Fruit fly (Drosophila melanogaster) whole organism, pupa: ENCODE data around the gene CG3902.

Experiments used
- CG10348 ChIP-seq: fragments of 200-800 bp; sonication (Bioruptor generic); IDR thresholded peaks from 2 replicates; pipeline ENCODE4 v1.3.6; 2022; ENCODE audit warnings: missing biosample characterization, missing genetic modification characterization
- CG12605 ChIP-seq: fragments of 200-800 bp; sonication (Bioruptor generic); IDR thresholded peaks from 2 replicates; pipeline ENCODE4 v1.3.6; 2022; ENCODE audit warnings: missing biosample characterization, missing genetic modification characterization
- CG13204 ChIP-seq: fragments of 200-800 bp; sonication (Bioruptor generic); optimal IDR thresholded peaks from 2 replicates; lab custom pipeline; 2018; ENCODE audit warnings: missing biosample characterization, mild to moderate bottlenecking, missing genetic modification characterization, moderate library complexity
- CG14655 ChIP-seq: fragments of 200-800 bp; sonication (Bioruptor generic); optimal IDR thresholded peaks from 3 replicates; lab custom pipeline; 2017; ENCODE audit warnings: mild to moderate bottlenecking, missing biosample characterization, missing genetic modification reagents, missing genetic modification characterization
- CG15710 ChIP-seq: fragments of 200-800 bp; sonication (Bioruptor generic); optimal IDR thresholded peaks from 2 replicates; lab custom pipeline; 2018; ENCODE audit warnings: missing biosample characterization, mild to moderate bottlenecking, missing genetic modification characterization, moderate library complexity
- CG17806 ChIP-seq: fragments of 200-800 bp; sonication (Bioruptor generic); optimal IDR thresholded peaks from 2 replicates; lab custom pipeline; 2018; ENCODE audit warnings: missing biosample characterization, mild to moderate bottlenecking, missing genetic modification characterization, moderate library complexity
- CG32121 ChIP-seq: fragments of 200-800 bp; sonication (Bioruptor generic); IDR thresholded peaks from 2 replicates; pipeline ENCODE4 v1.3.6; 2022; ENCODE audit warnings: missing biosample characterization, missing genetic modification characterization
- CG34367 ChIP-seq: fragments of 200-800 bp; sonication (Bioruptor generic); optimal IDR thresholded peaks from 2 replicates; lab custom pipeline; 2018; ENCODE audit warnings: missing biosample characterization, mild to moderate bottlenecking, missing genetic modification characterization
- CG4496 ChIP-seq: fragments of 200-800 bp; sonication (Bioruptor generic); IDR thresholded peaks from 3 replicates; pipeline ENCODE4 v1.3.6; 2022; ENCODE audit warnings: missing biosample characterization, missing genetic modification characterization
- CG8159 ChIP-seq: fragments of 200-800 bp; sonication (Bioruptor generic); optimal IDR thresholded peaks from 3 replicates; lab custom pipeline; 2018; ENCODE audit warnings: missing biosample characterization, mild to moderate bottlenecking, missing genetic modification characterization, moderate library complexity
- CG8301 ChIP-seq: fragments of 200-800 bp; sonication (Bioruptor generic); optimal IDR thresholded peaks from 2 replicates; lab custom pipeline; 2018; ENCODE audit warnings: missing biosample characterization, mild to moderate bottlenecking, missing genetic modification characterization
- CG9948 ChIP-seq: fragments of 200-800 bp; sonication (Bioruptor generic); optimal IDR thresholded peaks from 2 replicates; lab custom pipeline; 2018; ENCODE audit warnings: missing biosample characterization, mild to moderate bottlenecking, missing genetic modification characterization, moderate library complexity
- D1 ChIP-seq: fragments of 200-800 bp; sonication (Bioruptor generic); optimal IDR thresholded peaks from 2 replicates; lab custom pipeline; 2018; ENCODE audit warnings: missing biosample characterization, mild to moderate bottlenecking, missing genetic modification characterization, moderate library complexity
- Ets98B ChIP-seq: fragments of 200-800 bp; sonication (Bioruptor generic); IDR thresholded peaks from 2 replicates; pipeline ENCODE4 v1.3.6; 2022; ENCODE audit warnings: missing biosample characterization, missing genetic modification characterization
- Pif1A ChIP-seq: fragments of 200-800 bp; sonication (Bioruptor generic); optimal IDR thresholded peaks from 3 replicates; lab custom pipeline; 2016; ENCODE audit warnings: missing biosample characterization, missing genetic modification characterization
- Pif1B ChIP-seq: fragments of 200-800 bp; sonication (Bioruptor generic); optimal IDR thresholded peaks from 3 replicates; lab custom pipeline; 2016; ENCODE audit warnings: missing biosample characterization, missing genetic modification characterization
- Snoo ChIP-seq: fragments of 200-800 bp; sonication (Bioruptor generic); optimal IDR thresholded peaks from 3 replicates; lab custom pipeline; 2017; ENCODE audit warnings: missing biosample characterization, mild to moderate bottlenecking, missing genetic modification characterization, inconsistent platforms
- fd96Ca ChIP-seq: fragments of 200-800 bp; sonication (Bioruptor generic); IDR thresholded peaks from 3 replicates; pipeline ENCODE4 v1.3.6; 2022; ENCODE audit warnings: missing biosample characterization, missing genetic modification characterization
- gl ChIP-seq: fragments of 200-800 bp; sonication (Bioruptor generic); optimal IDR thresholded peaks from 2 replicates; lab custom pipeline; 2018; ENCODE audit warnings: missing biosample characterization, mild to moderate bottlenecking, missing genetic modification characterization
- rn ChIP-seq: fragments of 200-800 bp; sonication (Bioruptor generic); IDR thresholded peaks from 2 replicates; pipeline ENCODE4 v1.3.6; 2022; ENCODE audit warnings: missing biosample characterization, missing genetic modification characterization

The CG3902 gene

dm6 chr3L:18917281-18917680 is 19.2 kb upstream of the CG3902 start, which contains the start of gene CG6839:
CG6839 (plus strand) TSS chr3L:18917581.
- TF ChIP-seq CG34367 (tag; lab: Kevin White, UChicago) (no peak), CG10348 (GFP tag; lab: Robert Waterston, UW) (no peak), Snoo (tag; lab: Kevin White, UChicago) (no peak), fd96Ca (no peak), CG32121 (GFP tag; lab: Robert Waterston, UW) (no peak), CG4496 (no peak), CG14655 (GFP tag; lab: Kevin White, UChicago) (no peak), CG17806 (no peak), Pif1B (no peak)

dm6 chr3L:18916466-18916865 is 18.4 kb upstream of the CG3902 start:
- no peak for TF ChIP-seq CG8159 (tag; lab: Kevin White, UChicago)

- TF ChIP-seq CG8159 (tag; lab: Kevin White, UChicago) (no peak), CG4496 (no peak)
These were observed 16.1 kb upstream of the CG3902 start, which contains the start of gene COX6AL2 for dm6 chr3L:18914100-18914683. COX6AL2 (minus strand) TSS chr3L:18914150.

- TF ChIP-seq CG8159 (tag; lab: Kevin White, UChicago), result no peak
These were observed 13.0 kb upstream of the CG3902 start, which contains the start of gene Ir75d for dm6 chr3L:18911082-18911481. Ir75d (minus strand) TSS chr3L:18911182.

- TF ChIP-seq D1 (tag; lab: Kevin White, UChicago) (no peak), fd96Ca (no peak), Ets98B (no peak), CG8301 (no peak), Snoo (tag; lab: Kevin White, UChicago) (no peak), CG9948 (tag; lab: Kevin White, UChicago) (no peak), CG10348 (GFP tag; lab: Robert Waterston, UW) (no peak), CG15710 (tag; lab: Kevin White, UChicago) (no peak), Pif1A (GFP tag; lab: Kevin White, UChicago) (no peak), CG4496 (no peak), CG17806 (no peak), CG14655 (GFP tag; lab: Kevin White, UChicago) (no peak)
- TF ChIP-seq, all 21 proteins: peak for 0
These were observed 6.9 kb upstream of the CG3902 start, which contains the start of the genes CSN1b and Prp6 for dm6 chr3L:18904772-18905601. CSN1b (minus strand) TSS chr3L:18904930. Prp6 (plus strand) TSS chr3L:18905372.

dm6 chr3L:18901411-18901810 is 3.3 kb upstream of the CG3902 start, which contains the start of the genes arx and CG6843:
arx (minus strand) TSS chr3L:18901554.
CG6843 (plus strand) TSS chr3L:18901594.
- TF ChIP-seq CG4496, result no peak
- no peak for TF ChIP-seq CG34367 (tag; lab: Kevin White, UChicago)
- no peak for TF ChIP-seq CG32121 (GFP tag; lab: Robert Waterston, UW)
- no peak for TF ChIP-seq fd96Ca
- TF ChIP-seq rn (GFP tag; lab: Robert Waterston, UW), result no peak
- TF ChIP-seq Snoo (tag; lab: Kevin White, UChicago), result no peak
- no peak for TF ChIP-seq CG9948 (tag; lab: Kevin White, UChicago)
- TF ChIP-seq Pif1B, result no peak
- TF ChIP-seq CG12605 (GFP tag; lab: Robert Waterston, UW), result no peak
- TF ChIP-seq CG14655 (GFP tag; lab: Kevin White, UChicago), result no peak
- TF ChIP-seq Pif1A (GFP tag; lab: Kevin White, UChicago), result no peak
- TF ChIP-seq D1 (tag; lab: Kevin White, UChicago), result no peak
- TF ChIP-seq Ets98B, result no peak
- TF ChIP-seq gl (tag; lab: Kevin White, UChicago), result no peak
- TF ChIP-seq CG17806, result no peak
- no peak for TF ChIP-seq CG10348 (GFP tag; lab: Robert Waterston, UW)
- TF ChIP-seq, all 21 proteins: peak for 0

- TF ChIP-seq gl (tag; lab: Kevin White, UChicago), result peak; percentile 33
- peak; percentile 27; the same call in 1 of the 2 replicates for TF ChIP-seq CG32121 (GFP tag; lab: Robert Waterston, UW)
- TF ChIP-seq CG9948 (tag; lab: Kevin White, UChicago), result peak; percentile 20
- TF ChIP-seq CG4496, result 0 out of 3 replicates have a peak, but pooled peaks have one; percentile 16
- TF ChIP-seq CG13204 (GFP tag; lab: Kevin White, UChicago), result no peak
- TF ChIP-seq CG15710 (tag; lab: Kevin White, UChicago), result peak; percentile 65
- peak; percentile 54 for TF ChIP-seq CG8159 (tag; lab: Kevin White, UChicago)
- peak; percentile 32; the same call in 1 of the 2 replicates for TF ChIP-seq CG12605 (GFP tag; lab: Robert Waterston, UW)
- no peak for TF ChIP-seq Pif1A (GFP tag; lab: Kevin White, UChicago)
- TF ChIP-seq CG17806, result peak; percentile 23
- peak; percentile 51 for TF ChIP-seq Snoo (tag; lab: Kevin White, UChicago)
- peak; percentile 32 for TF ChIP-seq CG34367 (tag; lab: Kevin White, UChicago)
- TF ChIP-seq Pif1B, result no peak
These were observed 731 bp upstream of the CG3902 start, which contains the start of gene RpL26 for dm6 chr3L:18898770-18899278. RpL26 (plus strand) TSS chr3L:18898875.
